Worm (Caenorhabditis elegans): ENCODE data around the gene rps-1.

The rps-1 gene

DNA sequence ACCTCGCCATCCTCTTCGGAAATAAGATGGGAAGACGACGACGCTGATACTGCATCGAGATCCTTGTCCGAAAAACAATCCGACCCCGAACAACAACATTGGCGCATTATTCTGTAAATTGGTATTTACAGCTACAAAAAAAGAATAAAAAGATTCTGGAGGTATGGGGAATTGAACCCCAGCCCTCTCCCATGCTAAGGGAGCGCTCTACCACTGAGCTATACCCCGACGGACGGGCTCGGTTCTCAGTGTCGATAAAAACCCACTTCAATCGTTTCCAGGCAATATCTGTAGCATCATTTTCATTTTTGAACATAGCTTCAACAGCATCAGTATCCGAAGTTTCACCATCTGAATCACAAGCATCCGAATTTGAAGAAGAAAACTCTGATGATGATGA, 46.9 kb upstream of the rps-1 start (continued):
- TF ChIP-seq lin-39 (tag; optimal IDR thresholded peaks at IDR 0.05) (no peak), F49E8.2 (tag; optimal IDR thresholded peaks at IDR 0.05; ENCODE audit: borderline replicate concordance) (no peak)

- TF ChIP-seq dve-1 (tag; optimal IDR thresholded peaks at IDR 0.05; ENCODE audit: insufficient read depth): no peak
- TF ChIP-seq tra-1 (GFP tag; IDR thresholded peaks at IDR 0.05): no peak
- TF ChIP-seq ceh-20 (GFP tag; IDR thresholded peaks at IDR 0.05): no peak
- no peak for TF ChIP-seq ceh-62 (tag; optimal IDR thresholded peaks at IDR 0.05)
- no peak for TF ChIP-seq gei-8 (GFP tag; optimal IDR thresholded peaks at IDR 0.05)
- TF ChIP-seq lin-13 (GFP tag; optimal IDR thresholded peaks at IDR 0.05): no peak
- no peak for TF ChIP-seq F26F4.8 (GFP tag; conservative IDR thresholded peaks at IDR 0.05)
- TF ChIP-seq egl-27 (tag; optimal IDR thresholded peaks at IDR 0.05): no peak
- TF ChIP-seq mep-1 (tag; optimal IDR thresholded peaks at IDR 0.05): no peak
- TF ChIP-seq daf-19 (GFP tag; conservative IDR thresholded peaks at IDR 0.05): no peak
- TF ChIP-seq hmg-1.1 (GFP tag; IDR thresholded peaks at IDR 0.05): no peak
Observed at ce11 chrIII:4429402-4429801, 46.3 kb upstream of the rps-1 start, which contains the start of gene C28A5.6. Gene C28A5.6, minus strand, starts transcription at chrIII:4429502.

- TF ChIP-seq daf-19 (GFP tag; conservative IDR thresholded peaks at IDR 0.05): 0 out of 2 replicates have a peak, but pooled peaks have one; percentile 10
- 0 out of 2 replicates have a peak, but pooled peaks have one; percentile 6 for TF ChIP-seq dmd-9 (GFP tag; IDR thresholded peaks at IDR 0.05)
- peak; percentile 79 for TF ChIP-seq unc-130 (GFP tag; optimal IDR thresholded peaks at IDR 0.05)
- peak; percentile 23 for TF ChIP-seq mes-2 (tag; optimal IDR thresholded peaks at IDR 0.05; ENCODE audit: poor library complexity, severe bottlenecking)
- peak; percentile 70 for TF ChIP-seq aha-1 (tag)
- no peak for TF ChIP-seq dmd-8 (GFP tag; IDR thresholded peaks at IDR 0.05)
- TF ChIP-seq F49E8.2 (tag; optimal IDR thresholded peaks at IDR 0.05; ENCODE audit: borderline replicate concordance): peak; percentile 30
- TF ChIP-seq nhr-48 (tag; optimal IDR thresholded peaks at IDR 0.05): no peak
- TF ChIP-seq Y48G9A.11 (GFP tag; IDR thresholded peaks at IDR 0.05): peak; percentile 46; the same call in 1 of the 2 replicates
Observed at ce11 chrIII:4434294-4434781, 41.4 kb upstream of the rps-1 start, which contains the start of gene C28A5.1. Gene C28A5.1, minus strand, starts transcription at chrIII:4434344.

DNA sequence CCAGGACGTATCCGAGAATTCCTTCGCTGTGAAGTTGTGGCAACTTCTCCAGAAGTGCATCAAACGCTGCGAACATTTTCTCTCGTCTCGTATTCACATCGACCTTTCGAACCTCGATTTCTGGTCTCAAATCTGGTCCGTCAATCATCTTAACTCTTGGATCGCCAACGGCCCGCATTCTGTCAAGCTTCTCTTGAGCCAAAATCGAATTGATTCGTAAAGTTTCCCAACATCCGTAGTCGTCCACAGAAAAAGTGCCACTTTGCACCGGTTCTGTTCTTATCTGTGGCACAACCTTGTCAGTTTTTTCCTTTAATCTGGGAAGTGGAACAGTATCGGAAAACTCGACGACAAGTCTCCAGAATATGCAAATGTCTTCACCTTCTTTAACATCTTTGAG, 40.5 kb upstream of the rps-1 start:
- peak; percentile 82 for TF ChIP-seq aha-1 (tag)
- peak; percentile 63; the same call in 1 of the 2 replicates for TF ChIP-seq dmd-9 (GFP tag; IDR thresholded peaks at IDR 0.05)
- no peak for TF ChIP-seq sdz-12 (GFP tag; optimal IDR thresholded peaks at IDR 0.05)
- peak; percentile 34; the same call in 1 of the 2 replicates for TF ChIP-seq dmd-8 (GFP tag; IDR thresholded peaks at IDR 0.05)

DNA sequence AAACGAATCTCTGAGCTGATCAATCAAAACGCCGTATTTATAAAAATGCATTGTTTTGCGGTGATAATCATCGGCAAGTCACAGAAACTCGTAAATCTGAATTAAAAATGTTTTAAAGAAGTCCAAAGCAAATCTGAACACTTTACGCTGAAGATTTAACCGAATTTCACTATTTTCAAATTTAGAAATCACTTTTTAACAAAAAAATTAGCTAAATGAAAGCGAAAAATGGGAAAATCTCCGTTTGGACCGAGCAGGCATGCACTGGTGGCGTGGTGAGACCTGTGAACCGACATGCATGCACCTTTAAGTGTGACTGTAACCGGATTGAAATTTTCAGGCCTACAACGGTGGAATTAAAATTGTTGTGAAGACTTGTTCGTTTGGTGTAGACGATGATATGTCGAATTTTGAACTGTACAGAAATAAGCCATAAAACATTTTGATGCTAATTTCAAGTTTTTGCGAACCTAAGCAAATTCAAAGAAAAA, 36.2 kb upstream of the rps-1 start, which contains the start of gene C28A5.2:
Gene C28A5.2, minus strand, starts transcription at position 51 of the 491 bp plus-strand sequence.
- no peak for TF ChIP-seq madf-9 (GFP tag; conservative IDR thresholded peaks at IDR 0.05)
- TF ChIP-seq mes-2 (tag; optimal IDR thresholded peaks at IDR 0.05; ENCODE audit: poor library complexity, severe bottlenecking): no peak
- no peak for TF ChIP-seq set-16 (GFP tag; IDR thresholded peaks at IDR 0.05)
- TF ChIP-seq unc-39 (tag; optimal IDR thresholded peaks at IDR 0.05): no peak
- no peak for TF ChIP-seq tra-1 (GFP tag; IDR thresholded peaks at IDR 0.05)
- no peak for TF ChIP-seq lsy-2 (tag; optimal IDR thresholded peaks at IDR 0.05)
- TF ChIP-seq dmd-6 (GFP tag; IDR thresholded peaks at IDR 0.05): no peak
- TF ChIP-seq mep-1 (tag; optimal IDR thresholded peaks at IDR 0.05): no peak

DNA sequence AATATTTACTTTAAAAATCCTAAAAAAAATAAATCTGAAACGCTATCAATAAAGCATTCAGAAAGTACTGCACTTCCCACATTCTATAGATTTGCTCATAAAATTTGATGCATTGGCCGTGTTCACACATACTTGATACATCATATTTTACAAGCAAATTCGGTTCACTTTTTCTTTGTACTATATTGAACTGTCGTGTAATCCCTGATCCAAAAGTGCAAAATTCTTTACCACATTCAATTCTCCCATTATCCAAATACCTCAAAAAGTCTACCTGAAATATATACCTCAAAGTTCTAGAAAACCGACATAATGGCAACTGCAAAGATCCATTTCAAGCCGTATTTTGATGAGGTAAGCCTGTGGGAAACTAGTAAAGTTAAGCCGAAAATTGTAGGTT, 33.9 kb upstream of the rps-1 start, which contains the start of gene nex-3:
Gene nex-3, plus strand, starts transcription at position 301 of the 400 bp plus-strand sequence.
- no peak for TF ChIP-seq lir-3 (tag; optimal IDR thresholded peaks at IDR 0.05)

DNA sequence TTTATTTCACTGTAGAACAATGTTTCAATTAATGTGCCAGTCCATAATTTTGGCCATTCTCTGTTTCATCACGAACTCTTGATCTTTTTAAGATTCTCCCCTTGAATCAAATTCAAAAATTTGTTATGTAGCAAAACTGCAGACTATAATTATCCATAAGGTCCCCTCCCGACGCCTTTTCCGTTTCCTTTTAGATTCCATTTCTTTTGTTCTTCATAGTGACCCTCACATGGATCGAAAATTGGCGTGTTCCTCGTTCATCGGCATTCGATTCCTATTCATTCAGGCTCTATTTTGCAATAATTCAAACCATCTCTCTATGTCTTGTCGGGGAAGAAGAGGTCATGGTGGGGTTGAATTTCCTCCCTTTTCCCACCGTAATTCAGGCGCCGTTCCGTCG, 31.2 kb upstream of the rps-1 start:
- TF ChIP-seq nhr-10 (tag; optimal IDR thresholded peaks at IDR 0.05) (no peak), dmd-9 (GFP tag; IDR thresholded peaks at IDR 0.05) (no peak), zfp-3 (GFP tag; conservative IDR thresholded peaks at IDR 0.05) (no peak), lin-15B (tag; optimal IDR thresholded peaks at IDR 0.05) (no peak), aha-1 (tag) (peak; percentile 9)

All from whole organism, L4 larva.